Worm (Caenorhabditis elegans): Measurements from ENCODE around the gene F58A6.9.
A peak's percentile ranks its signal among the peaks of the same experiment; 100 is the strongest.

Gene F58A6.9

ce11 chrII:5183207-5183606, 24.5 kb upstream of the F58A6.9 start:
- TF ChIP-seq nhr-11 (tag; optimal IDR thresholded peaks at IDR 0.05) = no peak
- no peak for TF ChIP-seq fos-1 (tag; optimal IDR thresholded peaks at IDR 0.05)
- TF ChIP-seq daf-12 (tag; optimal IDR thresholded peaks at IDR 0.05) = no peak
- no peak for TF ChIP-seq mdl-1 (tag; optimal IDR thresholded peaks at IDR 0.05)
- no peak for TF ChIP-seq ztf-4 (tag; optimal IDR thresholded peaks at IDR 0.05)
- no peak for TF ChIP-seq skn-1 (tag; optimal IDR thresholded peaks at IDR 0.05)
- TF ChIP-seq ztf-11 (tag; optimal IDR thresholded peaks at IDR 0.05) = no peak
- TF ChIP-seq sea-2 (GFP tag; optimal IDR thresholded peaks at IDR 0.05) = no peak
- peak; percentile 20 for TF ChIP-seq nhr-23 (tag; optimal IDR thresholded peaks at IDR 0.05)
- TF ChIP-seq nhr-28 (tag; optimal IDR thresholded peaks at IDR 0.05) = no peak
- TF ChIP-seq nhr-25 (tag; optimal IDR thresholded peaks at IDR 0.05) = peak; percentile 50
- TF ChIP-seq unc-39 (tag; optimal IDR thresholded peaks at IDR 0.05) = no peak
- TF ChIP-seq lin-39 (tag; optimal IDR thresholded peaks at IDR 0.05) = no peak
- TF ChIP-seq nhr-43 (tag; optimal IDR thresholded peaks at IDR 0.05; ENCODE audit: poor library complexity, severe bottlenecking) = no peak
- TF ChIP-seq ZK546.5 (tag; optimal IDR thresholded peaks at IDR 0.05) = no peak
- no peak for TF ChIP-seq elt-2 (tag; optimal IDR thresholded peaks at IDR 0.05)
- no peak for TF ChIP-seq egl-27 (tag; optimal IDR thresholded peaks at IDR 0.05)

ce11 chrII:5182451-5182850, 23.8 kb upstream of the F58A6.9 start:
- peak; percentile 48 for TF ChIP-seq pha-4 (tag; optimal IDR thresholded peaks at IDR 0.05)
- no peak for TF ChIP-seq elt-3 (tag; optimal IDR thresholded peaks at IDR 0.05)
- TF ChIP-seq nhr-25 (tag; optimal IDR thresholded peaks at IDR 0.05) = peak; percentile 51
- no peak for TF ChIP-seq ceh-9 (tag; optimal IDR thresholded peaks at IDR 0.05)
- peak; percentile 20 for TF ChIP-seq snpc-4 (tag; optimal IDR thresholded peaks at IDR 0.05)
- TF ChIP-seq pqm-1 (tag; optimal IDR thresholded peaks at IDR 0.05) = peak; percentile 89
- TF ChIP-seq eor-1 (tag; optimal IDR thresholded peaks at IDR 0.05) = no peak
- TF ChIP-seq lin-39 (tag; optimal IDR thresholded peaks at IDR 0.05) = peak; percentile 30
- TF ChIP-seq zag-1 (tag; optimal IDR thresholded peaks at IDR 0.05) = no peak
- no peak for TF ChIP-seq aly-2 (tag; optimal IDR thresholded peaks at IDR 0.05)
- no peak for TF ChIP-seq nhr-67 (tag; optimal IDR thresholded peaks at IDR 0.05)
- no peak for TF ChIP-seq nhr-12 (tag; optimal IDR thresholded peaks at IDR 0.05)
- no peak for TF ChIP-seq unc-62 (GFP tag; optimal IDR thresholded peaks at IDR 0.05)
- TF ChIP-seq ztf-11 (tag; optimal IDR thresholded peaks at IDR 0.05) = no peak
- no peak for TF ChIP-seq nhr-76 (tag; optimal IDR thresholded peaks at IDR 0.05)
- TF ChIP-seq lin-15B (tag; optimal IDR thresholded peaks at IDR 0.05) = no peak
- TF ChIP-seq R02D3.7 (tag; optimal IDR thresholded peaks at IDR 0.05) = no peak
- no peak for TF ChIP-seq fkh-10 (GFP tag; optimal IDR thresholded peaks at IDR 0.05)
- TF ChIP-seq ZK546.5 (tag; optimal IDR thresholded peaks at IDR 0.05) = no peak
- no peak for TF ChIP-seq ztf-4 (tag; optimal IDR thresholded peaks at IDR 0.05)
- TF ChIP-seq nhr-43 (tag; optimal IDR thresholded peaks at IDR 0.05; ENCODE audit: poor library complexity, severe bottlenecking) = peak; percentile 68
- TF ChIP-seq nhr-28 (tag; optimal IDR thresholded peaks at IDR 0.05) = no peak
- peak; percentile 44 for TF ChIP-seq hmg-11 (tag; optimal IDR thresholded peaks at IDR 0.05)
- no peak for TF ChIP-seq nhr-237 (tag; optimal IDR thresholded peaks at IDR 0.05)
- TF ChIP-seq egl-5 (tag; optimal IDR thresholded peaks at IDR 0.05) = no peak
- TF ChIP-seq fkh-2 (tag; optimal IDR thresholded peaks at IDR 0.05) = no peak
- peak; percentile 11 for TF ChIP-seq ceh-28 (tag; optimal IDR thresholded peaks at IDR 0.05)
- peak; percentile 39 for TF ChIP-seq ama-1 (optimal IDR thresholded peaks at IDR 0.05)
- TF ChIP-seq skn-1 (tag; optimal IDR thresholded peaks at IDR 0.05) = peak; percentile 75
- TF ChIP-seq lsy-12 (tag; optimal IDR thresholded peaks at IDR 0.05) = no peak
- TF ChIP-seq nhr-77 (tag; optimal IDR thresholded peaks at IDR 0.05) = no peak
- TF ChIP-seq mml-1 (tag; optimal IDR thresholded peaks at IDR 0.05) = no peak
- peak; percentile 99 for TF ChIP-seq elt-2 (tag; optimal IDR thresholded peaks at IDR 0.05)
- TF ChIP-seq unc-39 (tag; optimal IDR thresholded peaks at IDR 0.05) = no peak
- TF ChIP-seq egl-27 (tag; optimal IDR thresholded peaks at IDR 0.05) = no peak
- TF ChIP-seq ceh-82 (tag; optimal IDR thresholded peaks at IDR 0.05) = no peak
- TF ChIP-seq nhr-23 (tag; optimal IDR thresholded peaks at IDR 0.05) = peak; percentile 18
- TF ChIP-seq daf-12 (tag; optimal IDR thresholded peaks at IDR 0.05) = no peak
- TF ChIP-seq nfya-1 (tag; optimal IDR thresholded peaks at IDR 0.05; ENCODE audit: insufficient read depth) = peak; percentile 71
- TF ChIP-seq jun-1 (tag; optimal IDR thresholded peaks at IDR 0.05) = peak; percentile 30
- TF ChIP-seq tbx-2 (tag; optimal IDR thresholded peaks at IDR 0.05) = no peak
- TF ChIP-seq fos-1 (tag; optimal IDR thresholded peaks at IDR 0.05) = no peak
- TF ChIP-seq mdl-1 (tag; optimal IDR thresholded peaks at IDR 0.05) = no peak
- TF ChIP-seq nhr-11 (tag; optimal IDR thresholded peaks at IDR 0.05) = no peak
- TF ChIP-seq ceh-16 (tag; optimal IDR thresholded peaks at IDR 0.05) = no peak
- TF ChIP-seq elt-1 (tag; optimal IDR thresholded peaks at IDR 0.05) = peak; percentile 15
- no peak for TF ChIP-seq sea-2 (GFP tag; optimal IDR thresholded peaks at IDR 0.05)

Measured in whole organism, L3 larva.